Worm (Caenorhabditis elegans): ENCODE data around the gene K03B4.9.

K03B4.9 gene

DNA sequence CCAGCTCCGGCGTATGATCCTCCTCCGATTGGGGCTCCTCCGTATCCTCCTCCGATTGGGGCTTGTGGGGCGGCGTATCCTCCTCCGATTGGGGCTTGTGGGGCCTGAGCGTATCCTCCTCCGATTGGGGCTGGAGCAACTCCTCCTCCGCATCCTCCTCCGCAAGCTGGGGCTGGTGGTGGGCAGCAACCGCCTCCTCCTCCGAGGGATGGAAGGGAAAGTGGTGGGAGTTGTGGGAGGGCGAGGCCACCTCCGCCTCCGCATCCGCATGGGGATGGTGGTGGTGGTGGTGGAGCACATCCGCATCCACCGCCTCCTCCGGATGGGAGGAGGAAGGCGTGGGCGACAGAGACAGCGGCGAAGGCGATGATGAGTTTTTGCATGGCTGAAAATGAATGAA is 24.5 kb downstream of the K03B4.9 start, which contains the start of gene F41F3.3 (continued):
- TF ChIP-seq ceh-45 (GFP tag; IDR thresholded peaks at IDR 0.05), result 0 out of 2 replicates have a peak, but pooled peaks have one; percentile 29

DNA sequence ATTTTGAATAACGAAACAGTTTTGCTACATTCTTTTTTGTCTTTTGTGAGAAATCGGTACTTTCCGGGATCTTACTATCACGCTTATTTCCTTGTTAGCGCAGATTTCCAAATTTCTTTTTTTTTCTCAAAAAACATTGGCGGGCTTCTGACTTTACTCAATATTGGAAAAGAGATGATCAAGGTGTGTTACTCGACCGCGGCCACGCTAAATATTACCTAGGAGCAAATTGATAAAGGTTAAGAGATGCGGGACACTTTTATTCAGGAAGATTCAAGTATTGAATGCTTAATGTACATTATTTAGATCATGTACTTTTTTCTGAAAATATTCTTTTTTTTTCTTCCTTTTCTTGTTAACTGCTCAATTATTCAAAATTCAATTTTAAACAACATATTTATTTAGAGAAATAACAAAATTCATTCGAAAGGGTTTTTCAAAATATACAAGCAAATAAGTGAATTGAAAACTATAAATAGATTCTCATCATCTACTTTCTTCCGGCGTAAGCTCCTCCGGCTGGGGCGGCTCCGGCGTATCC is 25.0 kb downstream of the K03B4.9 start:
- no peak for TF ChIP-seq nhr-11 (tag; optimal IDR thresholded peaks at IDR 0.05)
- TF ChIP-seq unc-86 (tag; optimal IDR thresholded peaks at IDR 0.05), result no peak

DNA sequence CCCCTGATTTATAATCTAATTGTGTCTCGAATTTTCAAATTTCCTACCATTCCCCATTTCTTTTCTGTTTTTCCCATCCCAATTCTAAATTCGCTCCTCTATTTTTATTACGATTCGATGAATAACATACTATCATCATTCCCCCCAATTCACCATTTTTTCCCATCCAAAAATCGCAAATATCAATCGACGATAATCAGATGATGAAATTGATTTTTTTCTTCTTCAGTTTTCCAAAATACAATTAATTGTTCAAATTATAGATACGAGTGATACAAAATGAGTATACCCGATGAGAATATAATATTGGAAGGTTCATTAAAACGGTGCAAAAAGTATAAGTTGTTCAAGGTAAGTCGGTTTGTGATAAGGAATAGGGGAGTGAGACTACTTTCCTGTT is 29.7 kb downstream of the K03B4.9 start, which contains the start of gene soc-1:
Gene soc-1, plus strand, starts transcription at position 262 of the 400 bp plus-strand sequence.
- TF ChIP-seq tbx-7 (tag; optimal IDR thresholded peaks at IDR 0.05) (no peak), ceh-18 (tag; optimal IDR thresholded peaks at IDR 0.05) (no peak), K09A11.1 (tag; optimal IDR thresholded peaks at IDR 0.05; ENCODE audit: insufficient read depth) (no peak), ceh-19 (GFP tag; optimal IDR thresholded peaks at IDR 0.05) (no peak), sox-4 (tag; optimal IDR thresholded peaks at IDR 0.05) (no peak), ets-4 (tag; optimal IDR thresholded peaks at IDR 0.05) (no peak), npax-4 (tag; optimal IDR thresholded peaks at IDR 0.05) (no peak), pax-1 (tag; optimal IDR thresholded peaks at IDR 0.05) (no peak), dmd-4 (tag; optimal IDR thresholded peaks at IDR 0.05; ENCODE audit: borderline replicate concordance) (no peak), che-1 (tag; optimal IDR thresholded peaks at IDR 0.05) (no peak), dve-1 (tag; optimal IDR thresholded peaks at IDR 0.05) (no peak), ceh-48 (tag; optimal IDR thresholded peaks at IDR 0.05) (no peak), hlh-15 (tag; optimal IDR thresholded peaks at IDR 0.05) (no peak), ttx-3 (tag; optimal IDR thresholded peaks at IDR 0.05) (no peak), eyg-1 (tag; optimal IDR thresholded peaks at IDR 0.05) (no peak)

DNA sequence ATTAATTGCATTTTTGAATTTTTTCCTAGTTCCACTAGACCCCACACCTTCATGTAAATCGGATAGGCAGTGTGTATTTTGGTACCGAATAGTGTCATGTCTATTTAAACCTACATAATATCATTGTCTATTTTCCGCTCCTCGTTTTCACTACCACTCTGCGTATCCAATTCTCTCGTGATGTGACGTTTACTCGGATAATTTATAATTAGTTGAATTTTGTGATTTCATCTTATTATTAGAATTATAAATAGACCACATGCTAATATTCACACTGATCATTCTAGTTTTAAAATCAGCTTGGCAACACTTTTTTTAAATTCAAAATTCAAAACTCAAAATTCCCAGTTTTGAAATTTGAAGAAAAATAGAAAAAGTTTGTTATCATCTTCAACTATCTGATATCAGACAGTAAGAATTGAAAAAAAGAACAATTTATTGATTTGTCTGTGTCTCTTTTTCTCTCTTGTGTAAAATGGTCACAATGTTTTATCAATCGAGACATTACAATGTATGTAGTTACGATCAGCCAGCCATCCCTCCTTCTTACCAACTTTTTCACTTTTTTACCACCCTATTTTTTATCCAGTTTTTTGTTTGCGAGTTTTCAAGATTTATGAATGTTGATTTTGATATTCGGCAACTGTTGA is 31.8 kb downstream of the K03B4.9 start:
- TF ChIP-seq ceh-22 (tag; optimal IDR thresholded peaks at IDR 0.05), result no peak
- no peak for TF ChIP-seq pax-1 (tag; optimal IDR thresholded peaks at IDR 0.05)
- no peak for TF ChIP-seq dmd-4 (tag; optimal IDR thresholded peaks at IDR 0.05; ENCODE audit: borderline replicate concordance)
- TF ChIP-seq F13H6.1 (tag; optimal IDR thresholded peaks at IDR 0.05), result no peak
- TF ChIP-seq nhr-11 (tag; optimal IDR thresholded peaks at IDR 0.05), result no peak
- TF ChIP-seq ceh-6 (GFP tag; optimal IDR thresholded peaks at IDR 0.05), result no peak
- no peak for TF ChIP-seq unc-86 (tag; optimal IDR thresholded peaks at IDR 0.05)
- TF ChIP-seq ceh-30 (tag; optimal IDR thresholded peaks at IDR 0.05), result no peak
- no peak for TF ChIP-seq fax-1 (tag; optimal IDR thresholded peaks at IDR 0.05)
- no peak for TF ChIP-seq tbx-2 (tag; optimal IDR thresholded peaks at IDR 0.05)

DNA sequence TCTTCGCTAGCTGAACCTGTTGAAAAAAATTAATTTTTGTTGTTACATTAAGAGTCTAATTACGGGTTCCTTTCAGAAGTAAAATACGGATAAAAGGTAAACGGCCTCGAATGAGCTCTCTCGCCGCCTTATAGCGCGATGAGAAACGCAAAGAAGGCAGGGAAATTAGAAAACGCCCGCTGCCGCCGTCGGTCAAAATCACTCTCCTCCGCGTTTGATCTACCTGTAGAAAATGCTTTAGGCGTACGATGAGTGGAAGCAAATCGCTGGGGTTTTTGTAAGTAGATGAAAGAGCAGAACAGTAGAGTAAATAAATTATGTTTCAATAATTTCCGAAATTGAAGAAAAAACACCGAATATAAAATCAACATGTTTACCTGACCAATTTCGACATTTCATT is 35.2 kb downstream of the K03B4.9 start:
- TF ChIP-seq ref-2 (tag; optimal IDR thresholded peaks at IDR 0.05), result no peak
- no peak for TF ChIP-seq ceh-14 (tag; optimal IDR thresholded peaks at IDR 0.05)
- TF ChIP-seq pqm-1 (tag; optimal IDR thresholded peaks at IDR 0.05), result no peak
- no peak for TF ChIP-seq hlh-15 (tag; optimal IDR thresholded peaks at IDR 0.05)
- no peak for TF ChIP-seq nhr-232 (tag; optimal IDR thresholded peaks at IDR 0.05)
- no peak for TF ChIP-seq C08G9.2 (tag; optimal IDR thresholded peaks at IDR 0.05)
- no peak for TF ChIP-seq ceh-22 (tag; optimal IDR thresholded peaks at IDR 0.05)
- TF ChIP-seq odd-2 (tag; optimal IDR thresholded peaks at IDR 0.05), result no peak
- TF ChIP-seq fkh-6 (tag; optimal IDR thresholded peaks at IDR 0.05), result no peak
- no peak for TF ChIP-seq ahr-1 (tag; optimal IDR thresholded peaks at IDR 0.05)
- no peak for TF ChIP-seq ztf-16 (tag; optimal IDR thresholded peaks at IDR 0.05)
- no peak for TF ChIP-seq K09A11.1 (tag; optimal IDR thresholded peaks at IDR 0.05; ENCODE audit: insufficient read depth)
- TF ChIP-seq ceh-34 (tag; optimal IDR thresholded peaks at IDR 0.05), result no peak
- TF ChIP-seq T23F11.4 (GFP tag; optimal IDR thresholded peaks at IDR 0.05), result no peak
- TF ChIP-seq ceh-24 (tag; optimal IDR thresholded peaks at IDR 0.05), result no peak
- TF ChIP-seq ets-4 (tag; optimal IDR thresholded peaks at IDR 0.05), result no peak
- TF ChIP-seq madf-2 (tag; optimal IDR thresholded peaks at IDR 0.05), result no peak

Measured in whole organism, late embryonic.